Worm (Caenorhabditis elegans): ENCODE data around the gene ZC116.1.

DNA sequence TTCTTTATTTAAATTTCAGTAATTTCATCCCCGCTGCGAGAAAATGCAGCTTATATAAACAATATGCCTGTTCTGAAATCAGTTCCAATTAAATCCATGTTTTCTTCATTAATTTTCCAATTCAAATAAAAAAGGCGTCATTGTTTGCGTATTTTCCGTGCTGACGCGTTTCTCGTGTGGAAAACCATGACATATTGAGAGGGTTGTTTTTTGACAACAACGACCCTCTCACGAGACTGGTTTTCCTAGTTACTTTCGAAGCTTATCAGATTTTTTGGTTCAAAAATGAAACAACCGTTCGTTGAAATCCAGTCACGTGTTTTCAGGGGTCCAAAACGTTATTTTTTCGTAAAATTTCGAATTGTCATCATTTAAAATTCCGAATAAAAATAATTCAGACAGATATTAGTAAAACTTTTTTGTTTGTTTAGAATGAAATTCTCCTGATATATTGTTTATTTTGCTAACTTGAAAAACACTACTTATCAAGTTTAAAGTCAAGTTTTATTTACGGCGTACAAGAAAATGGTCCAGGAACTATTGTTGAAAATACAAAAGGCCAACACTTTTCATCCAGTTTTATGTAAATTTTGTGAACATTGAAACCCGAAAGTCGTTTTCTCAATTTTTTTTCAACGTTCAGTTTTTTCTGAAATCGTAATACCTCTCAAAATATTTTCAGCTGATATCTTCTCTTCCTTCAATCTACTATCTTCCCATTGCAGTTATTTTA, 9.9 kb upstream of the ZC116.1 start, which contains the start of gene C14C10.5:
- TF ChIP-seq him-1 (tag; optimal IDR thresholded peaks at IDR 0.05) (no peak), W03F9.2 (tag; optimal IDR thresholded peaks at IDR 0.05) (no peak), dao-5 (tag; optimal IDR thresholded peaks at IDR 0.05) (no peak)

Measured in whole organism, L4/young adult.